Fruit fly (Drosophila melanogaster): ENCODE data around the gene CG46399.

CG46399 gene

DNA sequence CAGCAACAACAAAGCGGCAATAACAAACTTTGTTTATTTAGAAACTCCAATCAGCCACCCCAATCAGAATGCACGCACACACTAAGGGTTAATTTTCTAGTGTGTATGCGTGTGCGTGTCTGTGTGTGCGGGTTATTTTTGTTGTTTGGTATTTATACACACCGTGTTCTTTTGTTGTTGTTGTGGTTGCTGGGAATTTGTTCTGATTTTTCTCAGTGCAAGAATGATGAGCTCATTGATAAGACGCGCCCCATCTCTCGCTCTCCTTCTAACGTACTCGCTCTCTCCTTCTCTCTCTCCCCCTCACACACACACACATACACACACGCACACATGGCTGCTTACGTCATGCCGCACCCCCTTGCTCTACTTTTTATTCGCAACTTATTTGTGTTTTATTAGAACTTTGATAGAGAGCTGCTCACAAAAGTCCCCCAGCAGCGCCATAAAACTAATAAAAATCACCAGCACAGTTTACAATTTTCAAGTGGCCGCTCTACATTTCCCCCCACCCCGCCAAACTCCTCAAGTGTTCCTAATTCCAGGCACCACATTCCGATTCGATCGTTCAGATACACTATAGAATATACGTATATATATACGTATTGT lies 19.2 kb upstream of the CG46399 start:
- TF ChIP-seq fd96Ca (GFP tag; IDR thresholded peaks at IDR 0.05) (peak; percentile 68; the same call in 1 of the 3 replicates), CG4496 (GFP tag; IDR thresholded peaks at IDR 0.05) (peak; percentile 81), EcR (GFP tag; optimal IDR thresholded peaks at IDR 0.05) (no peak), rn (GFP tag; IDR thresholded peaks at IDR 0.05) (0 out of 2 replicates have a peak, but pooled peaks have one; percentile 15), CG34367 (tag; optimal IDR thresholded peaks at IDR 0.05) (peak; percentile 4), CG12605 (GFP tag; IDR thresholded peaks at IDR 0.05) (peak; percentile 64), CG8159 (tag; optimal IDR thresholded peaks at IDR 0.05) (peak; percentile 27), CG17806 (tag; optimal IDR thresholded peaks at IDR 0.05) (peak; percentile 6), Ets98B (GFP tag; IDR thresholded peaks at IDR 0.05) (peak; percentile 20; the same call in 1 of the 2 replicates), D1 (tag; optimal IDR thresholded peaks at IDR 0.05) (no peak), CG13204 (GFP tag; optimal IDR thresholded peaks at IDR 0.05) (no peak), CG8301 (tag; optimal IDR thresholded peaks at IDR 0.05) (peak; percentile 48), gl (tag; optimal IDR thresholded peaks at IDR 0.05) (no peak), CG32121 (GFP tag; IDR thresholded peaks at IDR 0.05) (peak; percentile 57)

DNA sequence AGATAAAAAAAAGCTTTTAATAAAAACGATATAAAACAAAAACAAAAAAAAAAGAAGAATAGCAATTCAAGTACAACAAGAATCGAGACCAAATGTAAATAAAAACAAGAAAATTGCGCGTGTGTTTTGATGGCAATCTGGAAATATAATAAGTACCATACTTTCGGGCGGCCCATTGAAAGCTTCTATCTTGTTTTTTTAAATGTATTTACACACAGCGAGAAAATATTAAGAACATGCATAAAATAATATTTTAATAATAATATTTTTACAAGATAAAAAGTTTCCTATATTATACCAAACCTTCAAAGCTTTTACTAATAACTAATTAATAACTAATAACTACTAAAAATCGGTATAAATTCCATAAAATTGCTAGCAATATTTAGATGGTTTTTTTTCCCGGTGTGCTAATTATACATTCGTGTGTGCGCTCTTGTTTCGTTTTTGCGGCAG lies 18.6 kb upstream of the CG46399 start:
- TF ChIP-seq Pif1A (GFP tag; optimal IDR thresholded peaks at IDR 0.05) (peak; percentile 50), CG15710 (tag; optimal IDR thresholded peaks at IDR 0.05) (peak; percentile 68), gl (tag; optimal IDR thresholded peaks at IDR 0.05) (peak; percentile 61), CG14655 (GFP tag; optimal IDR thresholded peaks at IDR 0.05) (peak; percentile 50), CG4496 (GFP tag; IDR thresholded peaks at IDR 0.05) (peak; percentile 72), fd96Ca (GFP tag; IDR thresholded peaks at IDR 0.05) (no peak), CG9948 (tag; optimal IDR thresholded peaks at IDR 0.05) (peak; percentile 47), CG17806 (tag; optimal IDR thresholded peaks at IDR 0.05) (peak; percentile 58), Ets98B (GFP tag; IDR thresholded peaks at IDR 0.05) (peak; percentile 16; the same call in 1 of the 2 replicates), CG10348 (GFP tag; IDR thresholded peaks at IDR 0.05) (no peak), D1 (tag; optimal IDR thresholded peaks at IDR 0.05) (peak; percentile 52), CG12605 (GFP tag; IDR thresholded peaks at IDR 0.05) (peak; percentile 85), CG8159 (tag; optimal IDR thresholded peaks at IDR 0.05) (peak; percentile 58), CG8301 (tag; optimal IDR thresholded peaks at IDR 0.05) (peak; percentile 16), CG13204 (GFP tag; optimal IDR thresholded peaks at IDR 0.05) (peak; percentile 32), rn (GFP tag; IDR thresholded peaks at IDR 0.05) (no peak), CG34367 (tag; optimal IDR thresholded peaks at IDR 0.05) (peak; percentile 69), CG32121 (GFP tag; IDR thresholded peaks at IDR 0.05) (peak; percentile 60), EcR (GFP tag; optimal IDR thresholded peaks at IDR 0.05) (no peak), Snoo (tag; optimal IDR thresholded peaks at IDR 0.05) (peak; percentile 13), Pif1B (GFP tag; optimal IDR thresholded peaks at IDR 0.05) (peak; percentile 16)

DNA sequence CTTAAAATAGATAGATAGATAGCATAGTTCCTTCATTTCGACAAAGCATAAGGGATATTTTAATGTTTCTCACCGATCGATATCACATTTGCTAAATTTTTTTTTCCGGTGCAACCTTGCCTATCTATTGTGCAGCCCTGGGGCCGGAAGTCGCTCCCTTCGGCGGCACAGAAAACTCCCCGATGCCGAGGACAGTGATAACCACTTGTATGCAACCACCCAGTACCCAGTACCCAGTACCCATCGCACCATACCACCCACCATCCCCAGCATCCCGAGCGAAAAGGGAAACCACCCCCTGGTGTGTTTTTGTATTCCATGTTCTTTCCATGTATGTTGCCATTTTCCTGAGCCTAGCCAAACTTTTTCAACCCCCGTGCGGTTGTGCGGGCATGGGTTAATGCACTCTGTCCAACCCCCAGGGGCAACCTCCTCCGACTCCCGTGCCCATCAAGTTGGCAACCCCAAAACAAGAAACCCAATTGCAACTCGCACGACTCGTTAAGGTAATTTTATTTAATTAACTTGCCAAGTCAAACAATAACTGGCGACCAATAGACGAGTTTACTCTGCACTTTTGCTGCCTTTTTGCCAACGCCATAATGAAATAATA lies 17.1 kb upstream of the CG46399 start:
- TF ChIP-seq EcR (GFP tag; optimal IDR thresholded peaks at IDR 0.05) (peak; percentile 72), Pif1B (GFP tag; optimal IDR thresholded peaks at IDR 0.05) (no peak), CG8159 (tag; optimal IDR thresholded peaks at IDR 0.05) (no peak)

DNA sequence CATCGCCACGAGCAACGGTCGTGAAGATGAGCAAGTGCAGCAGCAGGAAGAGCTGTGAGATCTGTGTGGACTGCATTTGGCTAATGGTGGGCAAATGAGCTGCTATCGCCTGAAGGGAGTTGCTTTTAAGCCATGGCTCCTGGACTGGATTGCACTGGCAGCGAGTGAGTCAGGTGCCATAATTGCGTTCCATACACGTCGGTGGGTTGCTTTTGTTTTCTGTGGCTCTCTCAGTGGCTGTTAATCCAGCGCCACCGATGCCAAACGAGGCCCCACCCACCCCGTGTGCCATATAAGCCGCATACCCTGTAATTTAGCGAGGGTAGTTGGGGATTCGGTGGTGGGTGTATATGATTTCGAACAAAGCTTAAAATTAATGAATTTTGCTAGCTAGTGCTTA lies 14.4 kb upstream of the CG46399 start, which contains the start of gene CG12539:
TSS of gene CG12539 (minus strand) at position 101 of the 400 bp plus-strand sequence.
- no peak for TF ChIP-seq Ets98B (GFP tag; IDR thresholded peaks at IDR 0.05)
- no peak for TF ChIP-seq Snoo (tag; optimal IDR thresholded peaks at IDR 0.05)

DNA sequence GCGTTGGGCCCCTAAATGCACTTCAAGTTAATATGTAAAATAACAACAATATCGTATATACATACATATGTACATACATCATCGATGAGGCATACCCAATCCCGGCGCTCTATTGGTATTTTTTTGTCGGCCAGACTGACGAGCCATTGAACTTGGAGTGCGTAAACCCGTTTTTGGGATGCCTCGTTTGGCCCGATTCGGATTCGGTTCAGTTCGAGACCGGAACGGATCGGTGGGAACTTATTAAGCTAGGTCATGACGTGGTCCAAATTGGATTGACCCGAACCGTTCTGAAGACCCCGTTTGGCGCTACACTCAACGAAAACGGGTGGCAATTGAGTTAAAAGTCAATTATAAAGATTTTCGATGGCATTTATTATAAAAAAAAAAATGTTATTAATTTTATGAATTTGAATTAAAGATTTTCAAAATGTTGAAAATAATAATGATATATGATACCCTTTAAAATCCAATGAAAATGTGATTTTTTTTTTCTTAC lies 12.9 kb upstream of the CG46399 start:
- no peak for TF ChIP-seq fd96Ca (GFP tag; IDR thresholded peaks at IDR 0.05)
- TF ChIP-seq CG15710 (tag; optimal IDR thresholded peaks at IDR 0.05): no peak
- TF ChIP-seq EcR (GFP tag; optimal IDR thresholded peaks at IDR 0.05): peak; percentile 90
- peak; percentile 23 for TF ChIP-seq Snoo (tag; optimal IDR thresholded peaks at IDR 0.05)
- TF ChIP-seq CG14655 (GFP tag; optimal IDR thresholded peaks at IDR 0.05): peak; percentile 15
- no peak for TF ChIP-seq CG32121 (GFP tag; IDR thresholded peaks at IDR 0.05)
- no peak for TF ChIP-seq CG9948 (tag; optimal IDR thresholded peaks at IDR 0.05)
- TF ChIP-seq CG13204 (GFP tag; optimal IDR thresholded peaks at IDR 0.05): no peak
- TF ChIP-seq CG12605 (GFP tag; IDR thresholded peaks at IDR 0.05): no peak
- TF ChIP-seq gl (tag; optimal IDR thresholded peaks at IDR 0.05): no peak
- no peak for TF ChIP-seq CG4496 (GFP tag; IDR thresholded peaks at IDR 0.05)
- TF ChIP-seq CG17806 (tag; optimal IDR thresholded peaks at IDR 0.05): no peak
- TF ChIP-seq Ets98B (GFP tag; IDR thresholded peaks at IDR 0.05): no peak

DNA sequence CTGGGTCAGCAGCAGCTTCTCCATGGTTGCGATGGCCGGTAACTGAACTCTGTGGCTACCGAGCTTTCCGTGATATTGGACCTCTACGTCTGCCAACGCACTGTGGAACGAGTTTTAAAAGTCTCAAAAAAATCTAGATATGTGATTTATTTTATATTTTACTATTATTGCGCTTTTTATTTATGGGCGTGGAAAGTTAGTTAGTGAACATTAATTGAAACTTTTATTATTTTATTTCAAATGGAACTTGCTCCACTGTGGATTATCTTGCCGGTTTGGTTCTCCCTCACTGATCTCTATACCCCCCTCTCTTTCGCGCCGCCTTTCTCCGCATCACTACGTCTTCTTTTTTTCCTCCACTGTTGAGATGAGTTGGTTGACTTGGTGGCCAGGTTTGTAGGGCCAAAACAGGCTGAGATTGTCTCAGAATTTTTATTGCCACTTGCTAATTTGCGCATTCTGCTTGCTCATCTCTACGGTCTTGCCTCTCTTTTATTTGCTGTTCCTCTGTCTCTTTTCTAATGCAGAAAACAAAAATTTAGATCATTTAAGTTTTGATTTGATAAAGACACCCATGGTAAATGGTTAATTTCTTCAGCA lies 10.2 kb upstream of the CG46399 start, which contains the start of gene CG9522:
TSS of gene CG9522 (minus strand) at position 54 of the 600 bp plus-strand sequence.
- TF ChIP-seq rn (GFP tag; IDR thresholded peaks at IDR 0.05) (no peak), CG12605 (GFP tag; IDR thresholded peaks at IDR 0.05) (peak; percentile 86), Pif1B (GFP tag; optimal IDR thresholded peaks at IDR 0.05) (peak; percentile 88), EcR (GFP tag; optimal IDR thresholded peaks at IDR 0.05) (peak; percentile 77), CG10348 (GFP tag; IDR thresholded peaks at IDR 0.05) (no peak), CG15710 (tag; optimal IDR thresholded peaks at IDR 0.05) (peak; percentile 84), CG34367 (tag; optimal IDR thresholded peaks at IDR 0.05) (peak; percentile 80), gl (tag; optimal IDR thresholded peaks at IDR 0.05) (peak; percentile 67), CG8159 (tag; optimal IDR thresholded peaks at IDR 0.05) (peak; percentile 83), CG14655 (GFP tag; optimal IDR thresholded peaks at IDR 0.05) (peak; percentile 93), CG32121 (GFP tag; IDR thresholded peaks at IDR 0.05) (peak; percentile 72), CG8301 (tag; optimal IDR thresholded peaks at IDR 0.05) (peak; percentile 91), fd96Ca (GFP tag; IDR thresholded peaks at IDR 0.05) (peak; percentile 64), CG9948 (tag; optimal IDR thresholded peaks at IDR 0.05) (peak; percentile 84), CG13204 (GFP tag; optimal IDR thresholded peaks at IDR 0.05) (peak; percentile 73), Snoo (tag; optimal IDR thresholded peaks at IDR 0.05) (peak; percentile 57), Pif1A (GFP tag; optimal IDR thresholded peaks at IDR 0.05) (peak; percentile 88), CG17806 (tag; optimal IDR thresholded peaks at IDR 0.05) (peak; percentile 82), Ets98B (GFP tag; IDR thresholded peaks at IDR 0.05) (peak; percentile 90), D1 (tag; optimal IDR thresholded peaks at IDR 0.05) (peak; percentile 38), CG4496 (GFP tag; IDR thresholded peaks at IDR 0.05) (peak; percentile 90)

Data from whole organism, pupa.